Worm (Caenorhabditis elegans) whole organism, young adult: Measurements from ENCODE around the gene epg-7.

Experiments
- B0035.1 ChIP-seq: sonication (generic microtip); optimal IDR thresholded peaks from 2 replicates; lab custom pipeline; 2016; ENCODE audit warnings: missing genetic modification characterization, mild to moderate bottlenecking, missing compliant biosample characterization, missing genotype, missing genetic modification reagents
- B0261.1 ChIP-seq: sonication (generic microtip); optimal IDR thresholded peaks from 2 replicates; lab custom pipeline; 2016; ENCODE audit warnings: mild to moderate bottlenecking, missing genetic modification characterization, moderate library complexity, missing compliant biosample characterization
- D2030.7 ChIP-seq: fragments of 200-800 bp; sonication (Bioruptor generic); IDR thresholded peaks from 2 replicates; pipeline ENCODE4 v1.3.6; 2022; ENCODE audit warnings: missing genetic modification reagents, missing genetic modification characterization, missing compliant biosample characterization
- F23B12.7 ChIP-seq: sonication (generic microtip); optimal IDR thresholded peaks from 2 replicates; lab custom pipeline; 2017; ENCODE audit warnings: missing genetic modification characterization, mild to moderate bottlenecking, missing compliant biosample characterization, antibody characterized with exemption, moderate library complexity; ENCODE audit not compliant: insufficient read depth
- F33H1.4 ChIP-seq: fragments of 200-800 bp; sonication (Bioruptor generic); IDR thresholded peaks from 2 replicates; pipeline ENCODE4 v1.3.6; 2022; ENCODE audit warnings: missing genetic modification reagents, missing genetic modification characterization, missing compliant biosample characterization
- F49E8.2 ChIP-seq: sonication (generic microtip); optimal IDR thresholded peaks from 3 replicates; lab custom pipeline; 2017; ENCODE audit warnings: missing genetic modification characterization, mild to moderate bottlenecking, missing compliant biosample characterization, antibody characterized with exemption, moderate library complexity; ENCODE audit not compliant: insufficient read depth
- F57A8.1 ChIP-seq: fragments of 200-800 bp; sonication (Bioruptor generic); optimal IDR thresholded peaks from 2 replicates; lab custom pipeline; 2018; ENCODE audit warnings: mild to moderate bottlenecking, missing genetic modification characterization, moderate library complexity, missing compliant biosample characterization
- K11D2.4 ChIP-seq: fragments of 200-800 bp; sonication (Bioruptor generic); IDR thresholded peaks from 2 replicates; pipeline ENCODE4 v1.3.6; 2022; ENCODE audit warnings: missing genetic modification reagents, missing genetic modification characterization, missing compliant biosample characterization
- T26A5.8 ChIP-seq: sonication (generic microtip); optimal IDR thresholded peaks from 2 replicates; lab custom pipeline; 2016; ENCODE audit warnings: missing genetic modification characterization, missing compliant biosample characterization
- Y53F4B.3 ChIP-seq: fragments of 200-800 bp; sonication (Bioruptor generic); IDR thresholded peaks from 2 replicates; pipeline ENCODE4 v1.3.6; 2022; ENCODE audit warnings: missing genetic modification reagents, missing genetic modification characterization, missing compliant biosample characterization
- Y79H2A.3 ChIP-seq: fragments of 200-800 bp; sonication (Bioruptor generic); conservative IDR thresholded peaks from 2 replicates; pipeline ENCODE4 v1.3.6; 2022; ENCODE audit warnings: missing genetic modification reagents, missing genetic modification characterization, missing compliant biosample characterization
- ZK185.1 ChIP-seq: sonication (generic microtip); optimal IDR thresholded peaks from 2 replicates; lab custom pipeline; 2016; ENCODE audit warnings: mild to moderate bottlenecking, missing genetic modification characterization, missing compliant biosample characterization; ENCODE audit not compliant: poor library complexity, severe bottlenecking
- aptf-2 ChIP-seq: fragments of 200-800 bp; sonication (Bioruptor generic); conservative IDR thresholded peaks from 2 replicates; pipeline ENCODE4 v1.3.6; 2022; ENCODE audit warnings: missing genetic modification reagents, missing genetic modification characterization, missing compliant biosample characterization
- atf-7 ChIP-seq: sonication (generic microtip); optimal IDR thresholded peaks from 2 replicates; lab custom pipeline; 2017; ENCODE audit warnings: mild to moderate bottlenecking, missing genetic modification characterization, missing compliant biosample characterization
- athp-1 ChIP-seq: sonication (generic microtip); optimal IDR thresholded peaks from 2 replicates; lab custom pipeline; 2017; ENCODE audit warnings: mild to moderate bottlenecking, missing genetic modification characterization, missing compliant biosample characterization
- attf-6 ChIP-seq: fragments of 200-800 bp; sonication (Bioruptor generic); IDR thresholded peaks from 2 replicates; pipeline ENCODE4 v1.3.6; 2022; ENCODE audit warnings: missing genetic modification reagents, missing genetic modification characterization, missing compliant biosample characterization
- bed-1 ChIP-seq: fragments of 200-800 bp; sonication (Bioruptor generic); IDR thresholded peaks from 2 replicates; pipeline ENCODE4 v1.3.6; 2022; ENCODE audit warnings: missing genetic modification reagents, missing genetic modification characterization, missing compliant biosample characterization
- cebp-2 ChIP-seq: fragments of 200-800 bp; sonication (Bioruptor generic); IDR thresholded peaks from 2 replicates; pipeline ENCODE4 v1.3.6; 2022; ENCODE audit warnings: missing genetic modification characterization, missing compliant biosample characterization
- ceh-100 ChIP-seq: fragments of 200-800 bp; sonication (Bioruptor generic); IDR thresholded peaks from 2 replicates; pipeline ENCODE4 v1.3.6; 2022; ENCODE audit warnings: missing genetic modification reagents, missing genetic modification characterization, missing compliant biosample characterization
- ceh-27 ChIP-seq: fragments of 200-800 bp; sonication (Bioruptor generic); optimal IDR thresholded peaks from 2 replicates; lab custom pipeline; 2018; ENCODE audit warnings: mild to moderate bottlenecking, missing genetic modification characterization, moderate library complexity, missing compliant biosample characterization
- ceh-40 ChIP-seq: fragments of 200-800 bp; sonication (Bioruptor generic); IDR thresholded peaks from 2 replicates; pipeline ENCODE4 v1.3.6; 2022; ENCODE audit warnings: missing genetic modification characterization, missing compliant biosample characterization
- ceh-58 ChIP-seq: fragments of 200-800 bp; sonication (Bioruptor generic); IDR thresholded peaks from 2 replicates; pipeline ENCODE4 v1.3.6; 2022; ENCODE audit warnings: missing genetic modification characterization, missing compliant biosample characterization
- die-1 ChIP-seq: sonication (generic microtip); optimal IDR thresholded peaks from 2 replicates; lab custom pipeline; 2016; ENCODE audit warnings: missing genotype, mild to moderate bottlenecking, missing genetic modification characterization, missing compliant biosample characterization
- dpl-1 ChIP-seq: fragments of 150-350 bp; optimal IDR thresholded peaks from 2 replicates; lab custom pipeline; 2014; ENCODE audit warnings: missing biosample characterization, missing genetic modification reagents, missing genetic modification characterization
- ekl-4 ChIP-seq: fragments of 200-800 bp; sonication (Bioruptor generic); IDR thresholded peaks from 2 replicates; pipeline ENCODE4 v1.3.6; 2022; ENCODE audit warnings: missing genetic modification reagents, missing genetic modification characterization, missing compliant biosample characterization
- fkh-3 ChIP-seq: sonication (generic microtip); optimal IDR thresholded peaks from 2 replicates; lab custom pipeline; 2016; ENCODE audit warnings: mild to moderate bottlenecking, missing genetic modification characterization, missing compliant biosample characterization
- him-1 ChIP-seq: sonication (generic microtip); optimal IDR thresholded peaks from 2 replicates; lab custom pipeline; 2016; ENCODE audit warnings: missing genotype, missing genetic modification reagents, missing genetic modification characterization, missing compliant biosample characterization
- hmg-1.2 ChIP-seq: fragments of 200-800 bp; sonication (Bioruptor generic); IDR thresholded peaks from 2 replicates; pipeline ENCODE4 v1.3.6; 2022; ENCODE audit warnings: missing genetic modification reagents, missing genetic modification characterization, missing compliant biosample characterization
- hrde-1 ChIP-seq: sonication (generic microtip); optimal IDR thresholded peaks from 2 replicates; lab custom pipeline; 2016; ENCODE audit warnings: missing genetic modification characterization, mild to moderate bottlenecking, missing compliant biosample characterization, moderate library complexity, missing genotype, missing genetic modification reagents, borderline replicate concordance
- lin-26 ChIP-seq: fragments of 200-800 bp; sonication (Bioruptor generic); IDR thresholded peaks from 2 replicates; pipeline ENCODE4 v1.3.6; 2022; ENCODE audit warnings: missing genetic modification reagents, missing genetic modification characterization, missing compliant biosample characterization
- lin-40 ChIP-seq: sonication (generic microtip); optimal IDR thresholded peaks from 2 replicates; lab custom pipeline; 2016; ENCODE audit warnings: missing genetic modification characterization, mild to moderate bottlenecking, missing compliant biosample characterization, missing genotype, missing genetic modification reagents
- lir-1 ChIP-seq: fragments of 200-800 bp; sonication (Bioruptor generic); conservative IDR thresholded peaks from 2 replicates; pipeline ENCODE4 v1.3.6; 2022; ENCODE audit warnings: missing genetic modification reagents, missing genetic modification characterization, missing compliant biosample characterization
- lsl-1 ChIP-seq: fragments of 200-800 bp; sonication (Bioruptor generic); optimal IDR thresholded peaks from 2 replicates; lab custom pipeline; 2018; ENCODE audit warnings: mild to moderate bottlenecking, missing genetic modification characterization, moderate library complexity, missing compliant biosample characterization
- madf-10 ChIP-seq: sonication (generic microtip); optimal IDR thresholded peaks from 2 replicates; lab custom pipeline; 2016; ENCODE audit warnings: mild to moderate bottlenecking, missing genetic modification characterization, missing compliant biosample characterization
- madf-6 ChIP-seq: fragments of 200-800 bp; sonication (Bioruptor generic); IDR thresholded peaks from 2 replicates; pipeline ENCODE4 v1.3.6; 2022; ENCODE audit warnings: missing genetic modification reagents, missing genetic modification characterization, missing compliant biosample characterization
- madf-8 ChIP-seq: fragments of 200-800 bp; sonication (Bioruptor generic); conservative IDR thresholded peaks from 2 replicates; pipeline ENCODE4 v1.3.6; 2022; ENCODE audit warnings: missing genetic modification reagents, missing genetic modification characterization, missing compliant biosample characterization
- mcd-1 ChIP-seq: fragments of 200-800 bp; sonication (Bioruptor generic); IDR thresholded peaks from 2 replicates; pipeline ENCODE4 v1.3.6; 2022; ENCODE audit warnings: missing genetic modification reagents, missing genetic modification characterization, missing compliant biosample characterization
- mes-4 ChIP-seq: sonication (generic microtip); optimal IDR thresholded peaks from 2 replicates; lab custom pipeline; 2016; ENCODE audit warnings: missing genotype, missing genetic modification characterization, missing compliant biosample characterization
- mxl-1 ChIP-seq: sonication (generic microtip); optimal IDR thresholded peaks from 2 replicates; lab custom pipeline; 2016; ENCODE audit warnings: missing genetic modification characterization, missing compliant biosample characterization
- nfya-1 ChIP-seq: sonication (generic microtip); optimal IDR thresholded peaks from 2 replicates; lab custom pipeline; 2017; ENCODE audit warnings: antibody characterized with exemption, missing compliant biosample characterization, missing genetic modification characterization, borderline replicate concordance; ENCODE audit not compliant: insufficient read depth
- nfya-2 ChIP-seq: fragments of 200-800 bp; sonication (Bioruptor generic); IDR thresholded peaks from 2 replicates; pipeline ENCODE4 v1.3.6; 2022; ENCODE audit warnings: missing genetic modification reagents, missing genetic modification characterization, missing compliant biosample characterization
- nhr-120 ChIP-seq: fragments of 200-800 bp; sonication (Bioruptor generic); IDR thresholded peaks from 2 replicates; pipeline ENCODE4 v1.3.6; 2022; ENCODE audit warnings: missing genetic modification characterization, missing compliant biosample characterization
- nhr-80 ChIP-seq: sonication (generic microtip); optimal IDR thresholded peaks from 2 replicates; lab custom pipeline; 2016; ENCODE audit warnings: missing genetic modification characterization, missing compliant biosample characterization
- rcor-1 ChIP-seq: fragments of 200-800 bp; sonication (Bioruptor generic); IDR thresholded peaks from 2 replicates; pipeline ENCODE4 v1.3.6; 2022; ENCODE audit warnings: missing genetic modification reagents, missing genetic modification characterization, missing compliant biosample characterization
- snpc-3.4 ChIP-seq: sonication (generic microtip); optimal IDR thresholded peaks from 2 replicates; lab custom pipeline; 2017; ENCODE audit warnings: missing genetic modification characterization, mild to moderate bottlenecking, missing compliant biosample characterization, antibody characterized with exemption, moderate library complexity, missing genotype, missing genetic modification reagents
- tlf-1 ChIP-seq: fragments of 200-800 bp; sonication (Bioruptor generic); optimal IDR thresholded peaks from 2 replicates; lab custom pipeline; 2018; ENCODE audit warnings: mild to moderate bottlenecking, missing genetic modification characterization, missing compliant biosample characterization
- ztf-22 ChIP-seq: fragments of 200-800 bp; sonication (Bioruptor generic); optimal IDR thresholded peaks from 2 replicates; lab custom pipeline; 2018; ENCODE audit warnings: mild to moderate bottlenecking, missing genetic modification characterization, moderate library complexity, missing compliant biosample characterization
- ztf-28 ChIP-seq: fragments of 200-800 bp; sonication (Bioruptor generic); IDR thresholded peaks from 2 replicates; pipeline ENCODE4 v1.3.6; 2022; ENCODE audit warnings: missing genetic modification reagents, missing genetic modification characterization, missing compliant biosample characterization
- ztf-6 ChIP-seq: fragments of 200-800 bp; sonication (Bioruptor generic); IDR thresholded peaks from 2 replicates; pipeline ENCODE4 v1.3.6; 2022; ENCODE audit warnings: missing genetic modification reagents, missing genetic modification characterization, missing compliant biosample characterization

The epg-7 gene

ce11 chrX:7323604-7324003 is 10.9 kb upstream of the epg-7 start (continued):
- TF ChIP-seq F23B12.7 (tag; lab: Kevin White, UChicago) (peak; percentile 46), B0261.1 (tag; lab: Kevin White, UChicago) (peak; percentile 88), bed-1 (0 out of 2 replicates have a peak, but pooled peaks have one; percentile 69), madf-8 (GFP tag; lab: Robert Waterston, UW) (no peak), hmg-1.2 (GFP tag; lab: Robert Waterston, UW) (peak; percentile 71), dpl-1 (GFP tag; lab: Kevin White, UChicago) (no peak), him-1 (tag; lab: Kevin White, UChicago) (peak; percentile 80), die-1 (peak; percentile 82), ztf-28 (no peak), ceh-27 (GFP tag; lab: Kevin White, UChicago) (peak; percentile 11), lin-40 (tag; lab: Kevin White, UChicago) (peak; percentile 40), aptf-2 (GFP tag; lab: Robert Waterston, UW) (no peak), ztf-22 (GFP tag; lab: Kevin White, UChicago) (peak; percentile 21), nfya-2 (GFP tag; lab: Robert Waterston, UW) (no peak), T26A5.8 (tag; lab: Kevin White, UChicago) (no peak), madf-10 (peak; percentile 50), rcor-1 (GFP tag; lab: Robert Waterston, UW) (peak; percentile 60), cebp-2 (GFP tag; lab: Robert Waterston, UW) (no peak), mxl-1 (tag; lab: Kevin White, UChicago) (peak; percentile 66), F49E8.2 (peak; percentile 14), Y79H2A.3 (no peak), ekl-4 (GFP tag; lab: Robert Waterston, UW) (peak; percentile 37; the same call in 1 of the 2 replicates), ceh-58 (GFP tag; lab: Robert Waterston, UW) (no peak), mes-4 (tag; lab: Kevin White, UChicago) (no peak), fkh-3 (tag; lab: Kevin White, UChicago) (peak; percentile 14), lsl-1 (no peak), B0035.1 (peak; percentile 29), ceh-40 (GFP tag; lab: Robert Waterston, UW) (peak; percentile 88), ZK185.1 (tag; lab: Kevin White, UChicago) (peak; percentile 32), F57A8.1 (peak; percentile 8), tlf-1 (GFP tag; lab: Kevin White, UChicago) (peak; percentile 23), nhr-80 (tag; lab: Kevin White, UChicago) (peak; percentile 45), mcd-1 (GFP tag; lab: Robert Waterston, UW) (no peak), madf-6 (GFP tag; lab: Robert Waterston, UW) (peak; percentile 39; the same call in 1 of the 2 replicates), lin-26 (peak; percentile 88), atf-7 (peak; percentile 40), Y53F4B.3 (GFP tag; lab: Robert Waterston, UW) (no peak), nfya-1 (tag; lab: Kevin White, UChicago) (no peak), attf-6 (GFP tag; lab: Robert Waterston, UW) (0 out of 2 replicates have a peak, but pooled peaks have one; percentile 47), ztf-6 (no peak), hrde-1 (peak; percentile 44), nhr-120 (GFP tag; lab: Robert Waterston, UW) (no peak), lir-1 (GFP tag; lab: Robert Waterston, UW) (no peak), snpc-3.4 (tag; lab: Kevin White, UChicago) (peak; percentile 83), athp-1 (tag; lab: Kevin White, UChicago) (peak; percentile 60), F33H1.4 (GFP tag; lab: Robert Waterston, UW) (no peak), D2030.7 (GFP tag; lab: Robert Waterston, UW) (no peak; the same call in 1 of the 2 replicates), ceh-100 (GFP tag; lab: Robert Waterston, UW) (no peak), K11D2.4 (no peak)
